Fruit fly (Drosophila melanogaster) whole organism, embryonic: ENCODE measurements around the gene sunn.

ENCODE experiments used
- Bgb ChIP-seq: fragments of 200-800 bp; sonication (Bioruptor generic); IDR thresholded peaks from 2 replicates; pipeline ENCODE4 v1.3.6; 2022; ENCODE audit warnings: missing biosample characterization, missing genetic modification characterization; ENCODE audit not compliant: partially characterized antibody
- CG10147 ChIP-seq: fragments of 200-800 bp; sonication (Bioruptor generic); optimal IDR thresholded peaks from 2 replicates; lab custom pipeline; 2019; ENCODE audit warnings: missing biosample characterization, mild to moderate bottlenecking, missing genetic modification characterization, moderate library complexity
- CG11695 ChIP-seq: fragments of 200-800 bp; sonication (Bioruptor generic); IDR thresholded peaks from 3 replicates; pipeline ENCODE4 v1.3.6; 2022; ENCODE audit warnings: missing biosample characterization, missing genetic modification characterization
- CG12219 ChIP-seq: fragments of 200-800 bp; sonication (Bioruptor generic); optimal IDR thresholded peaks from 3 replicates; lab custom pipeline; 2018; ENCODE audit warnings: missing biosample characterization, mild to moderate bottlenecking, missing genetic modification characterization
- CG12744 ChIP-seq: fragments of 200-800 bp; sonication (Bioruptor generic); optimal IDR thresholded peaks from 2 replicates; lab custom pipeline; 2016; ENCODE audit warnings: missing biosample characterization, missing genetic modification characterization
- CG1529 ChIP-seq: fragments of 200-800 bp; sonication (Bioruptor generic); optimal IDR thresholded peaks from 3 replicates; lab custom pipeline; 2018; ENCODE audit warnings: missing biosample characterization, missing genetic modification characterization
- CG17361 ChIP-seq: fragments of 200-800 bp; sonication (Bioruptor generic); IDR thresholded peaks from 3 replicates; pipeline ENCODE4 v1.3.6; 2022; ENCODE audit warnings: missing biosample characterization, missing genetic modification characterization
- CG1792 ChIP-seq: fragments of 200-800 bp; sonication (Bioruptor generic); optimal IDR thresholded peaks from 2 replicates; lab custom pipeline; 2016; ENCODE audit warnings: missing biosample characterization, missing genetic modification characterization
- CG2678 ChIP-seq: fragments of 200-800 bp; sonication (Bioruptor generic); optimal IDR thresholded peaks from 3 replicates; lab custom pipeline; 2019; ENCODE audit warnings: missing biosample characterization, mild to moderate bottlenecking, missing genetic modification characterization, moderate library complexity
- CG30020 ChIP-seq: fragments of 200-800 bp; optimal IDR thresholded peaks from 2 replicates; lab custom pipeline; 2019; ENCODE audit warnings: missing biosample characterization, mild to moderate bottlenecking, missing genetic modification characterization, moderate library complexity
- CG3407 ChIP-seq: fragments of 200-800 bp; sonication (Bioruptor generic); optimal IDR thresholded peaks from 2 replicates; lab custom pipeline; 2018; ENCODE audit warnings: missing biosample characterization, mild to moderate bottlenecking, missing genetic modification characterization
- CG4328 ChIP-seq: fragments of 200-800 bp; sonication (Bioruptor generic); optimal IDR thresholded peaks from 3 replicates; lab custom pipeline; 2017; ENCODE audit warnings: missing biosample characterization, missing genetic modification reagents, missing genetic modification characterization
- CG4360 ChIP-seq: fragments of 200-800 bp; sonication (Bioruptor generic); IDR thresholded peaks from 2 replicates; pipeline ENCODE4 v1.3.6; 2022; ENCODE audit warnings: missing biosample characterization, missing genetic modification characterization
- CG6654 ChIP-seq: fragments of 200-800 bp; sonication (Bioruptor generic); optimal IDR thresholded peaks from 2 replicates; lab custom pipeline; 2017; ENCODE audit warnings: missing biosample characterization, mild to moderate bottlenecking, missing genetic modification characterization
- CG8359 ChIP-seq: fragments of 200-800 bp; sonication (Bioruptor generic); optimal IDR thresholded peaks from 2 replicates; lab custom pipeline; 2017; ENCODE audit warnings: missing biosample characterization, mild to moderate bottlenecking, missing genetic modification characterization, borderline replicate concordance
- CG8924 ChIP-seq: fragments of 200-800 bp; optimal IDR thresholded peaks from 3 replicates; lab custom pipeline; 2019; ENCODE audit warnings: missing biosample characterization, mild to moderate bottlenecking, missing genetic modification characterization, moderate library complexity
- CG9215 ChIP-seq: fragments of 200-800 bp; sonication (Bioruptor generic); IDR thresholded peaks from 2 replicates; pipeline ENCODE4 v1.3.6; 2022; ENCODE audit warnings: missing biosample characterization, missing genetic modification characterization
- CkIIα-i1 ChIP-seq: fragments of 200-800 bp; sonication (Bioruptor generic); IDR thresholded peaks from 2 replicates; pipeline ENCODE4 v1.3.6; 2022; ENCODE audit warnings: missing biosample characterization, missing genetic modification characterization
- Dref ChIP-seq: fragments of 200-800 bp; sonication (Bioruptor generic); IDR thresholded peaks from 2 replicates; pipeline ENCODE4 v1.3.6; 2022; ENCODE audit warnings: missing biosample characterization, missing genetic modification characterization
- Gsc ChIP-seq: fragments of 200-800 bp; sonication (Bioruptor generic); IDR thresholded peaks from 2 replicates; pipeline ENCODE4 v1.3.6; 2022; ENCODE audit warnings: missing biosample characterization, missing genetic modification characterization
- HmgZ ChIP-seq: fragments of 200-800 bp; sonication (Bioruptor generic); optimal IDR thresholded peaks from 2 replicates; lab custom pipeline; 2018; ENCODE audit warnings: missing biosample characterization, mild to moderate bottlenecking, missing genetic modification characterization
- Hr39 ChIP-seq: fragments of >200 bp; optimal IDR thresholded peaks from 2 replicates; lab custom pipeline; 2017
- Hr78 ChIP-seq, 2 experiments: fragments of 200-800 bp in 1 of 2; fragments of >200 bp in 1 of 2; sonication (Bioruptor generic) in 1 of 2; optimal IDR thresholded peaks; 2 replicates each; lab custom pipeline; 2017 to 2019; ENCODE audit warnings: missing biosample characterization in 2 of 2, missing genetic modification characterization in 2 of 2, mild to moderate bottlenecking in 1 of 2, moderate library complexity in 1 of 2
- Lpt ChIP-seq: fragments of >200 bp; optimal IDR thresholded peaks from 2 replicates; lab custom pipeline; 2018; ENCODE audit warnings: missing biosample characterization, missing genetic modification characterization
- Meics ChIP-seq: fragments of 200-800 bp; sonication (Bioruptor generic); optimal IDR thresholded peaks from 2 replicates; lab custom pipeline; 2017; ENCODE audit warnings: missing biosample characterization, mild to moderate bottlenecking, missing genetic modification characterization
- Myb ChIP-seq: fragments of 200-800 bp; sonication (Bioruptor generic); optimal IDR thresholded peaks from 2 replicates; lab custom pipeline; 2016; ENCODE audit warnings: missing biosample characterization, missing genetic modification characterization
- NC2α ChIP-seq: fragments of 200-800 bp; sonication (Bioruptor generic); optimal IDR thresholded peaks from 2 replicates; lab custom pipeline; 2016; ENCODE audit warnings: missing biosample characterization, missing genetic modification characterization
- NfI ChIP-seq: fragments of 200-800 bp; sonication (Bioruptor generic); optimal IDR thresholded peaks from 3 replicates; lab custom pipeline; 2018; ENCODE audit warnings: missing biosample characterization, mild to moderate bottlenecking, missing genetic modification characterization, moderate library complexity
- Oli ChIP-seq: fragments of 200-800 bp; sonication (Bioruptor generic); optimal IDR thresholded peaks from 2 replicates; lab custom pipeline; 2018; ENCODE audit warnings: missing biosample characterization, mild to moderate bottlenecking, missing genetic modification characterization, moderate library complexity
- Scr ChIP-seq: fragments of 200-800 bp; sonication (Bioruptor generic); IDR thresholded peaks from 2 replicates; pipeline ENCODE4 v1.3.6; 2022; ENCODE audit warnings: missing biosample characterization, missing genetic modification characterization; ENCODE audit not compliant: partially characterized antibody
- Tbp ChIP-seq: fragments of >200 bp; optimal IDR thresholded peaks from 2 replicates; lab custom pipeline; 2018; ENCODE audit warnings: missing biosample characterization, missing genetic modification characterization
- ac ChIP-seq: fragments of 200-800 bp; sonication (Bioruptor generic); optimal IDR thresholded peaks from 3 replicates; lab custom pipeline; 2017; ENCODE audit warnings: missing biosample characterization, mild to moderate bottlenecking, missing genetic modification characterization
- br ChIP-seq: fragments of >200 bp; optimal IDR thresholded peaks from 2 replicates; lab custom pipeline; 2017
- croc ChIP-seq: fragments of 200-800 bp; sonication (Bioruptor generic); conservative IDR thresholded peaks from 3 replicates; pipeline ENCODE4 v1.3.6; 2022; ENCODE audit warnings: missing biosample characterization, missing genetic modification characterization
- danr ChIP-seq: fragments of 200-800 bp; sonication (Bioruptor generic); IDR thresholded peaks from 2 replicates; pipeline ENCODE4 v1.3.6; 2022; ENCODE audit warnings: missing biosample characterization, missing genetic modification characterization
- fru ChIP-seq: fragments of >200 bp; optimal IDR thresholded peaks from 2 replicates; lab custom pipeline; 2017
- gcm2 ChIP-seq: fragments of 200-800 bp; sonication (Bioruptor generic); optimal IDR thresholded peaks from 2 replicates; lab custom pipeline; 2016; ENCODE audit warnings: missing biosample characterization, missing genetic modification characterization
- hbn ChIP-seq: fragments of 200-800 bp; sonication (Bioruptor generic); IDR thresholded peaks from 2 replicates; pipeline ENCODE4 v1.3.6; 2022; ENCODE audit warnings: missing biosample characterization, missing genetic modification characterization; ENCODE audit not compliant: partially characterized antibody
- knrl ChIP-seq: fragments of 200-800 bp; sonication (Bioruptor generic); IDR thresholded peaks from 3 replicates; pipeline ENCODE4 v1.3.6; 2022; ENCODE audit warnings: missing biosample characterization, missing genetic modification characterization; ENCODE audit not compliant: partially characterized antibody
- lilli ChIP-seq: fragments of 200-800 bp; sonication (Bioruptor generic); optimal IDR thresholded peaks from 3 replicates; lab custom pipeline; 2016; ENCODE audit warnings: missing biosample characterization, missing genetic modification characterization
- nerfin-2 ChIP-seq: fragments of 200-800 bp; sonication (Bioruptor generic); IDR thresholded peaks from 2 replicates; pipeline ENCODE4 v1.3.6; 2022; ENCODE audit warnings: missing biosample characterization, missing genetic modification characterization; ENCODE audit not compliant: partially characterized antibody
- nom ChIP-seq: fragments of 200-800 bp; sonication (Bioruptor generic); optimal IDR thresholded peaks from 2 replicates; lab custom pipeline; 2017; ENCODE audit warnings: missing biosample characterization, missing genetic modification characterization, mild to moderate bottlenecking, moderate library complexity, missing genetic modification reagents
- ranshi ChIP-seq: fragments of 200-800 bp; sonication (Bioruptor generic); IDR thresholded peaks from 2 replicates; pipeline ENCODE4 v1.3.6; 2022; ENCODE audit warnings: missing biosample characterization, missing genetic modification characterization
- ro ChIP-seq: fragments of 200-800 bp; sonication (Bioruptor generic); IDR thresholded peaks from 2 replicates; pipeline ENCODE4 v1.3.6; 2022; ENCODE audit warnings: missing biosample characterization, missing genetic modification characterization
- row ChIP-seq: fragments of 200-800 bp; sonication (Bioruptor generic); IDR thresholded peaks from 3 replicates; pipeline ENCODE4 v1.3.6; 2022; ENCODE audit warnings: missing biosample characterization, missing genetic modification characterization
- sens-2 ChIP-seq: fragments of 200-800 bp; sonication (Bioruptor generic); IDR thresholded peaks from 2 replicates; pipeline ENCODE4 v1.3.6; 2022; ENCODE audit warnings: missing biosample characterization, missing genetic modification characterization
- tap ChIP-seq: fragments of 200-800 bp; optimal IDR thresholded peaks from 3 replicates; lab custom pipeline; 2019; ENCODE audit warnings: missing biosample characterization, mild to moderate bottlenecking, missing genetic modification characterization, moderate library complexity
- tx ChIP-seq: fragments of 200-800 bp; sonication (Bioruptor generic); optimal IDR thresholded peaks from 2 replicates; lab custom pipeline; 2016; ENCODE audit warnings: missing biosample characterization, missing genetic modification characterization
- z ChIP-seq: fragments of 200-800 bp; sonication (Bioruptor generic); IDR thresholded peaks from 3 replicates; pipeline ENCODE4 v1.3.6; 2022; ENCODE audit warnings: missing biosample characterization, missing genetic modification characterization
- zen2 ChIP-seq: fragments of 200-800 bp; sonication (Bioruptor generic); IDR thresholded peaks from 3 replicates; pipeline ENCODE4 v1.3.6; 2022; ENCODE audit warnings: missing biosample characterization, missing genetic modification characterization; ENCODE audit not compliant: partially characterized antibody

The sunn gene

dm6 chr3L:11683819-11684521 is 44.2 kb upstream of the sunn start, which contains the start of gene Sugb (continued):
- TF ChIP-seq Oli (peak; percentile 32), CG8924 (tag; lab: Kevin White, UChicago) (peak; percentile 52), CG11695 (GFP tag; lab: Robert Waterston, UW) (peak; percentile 41; the same call in 1 of the 3 replicates), CG30020 (tag; lab: Kevin White, UChicago) (no peak), Gsc (no peak), CG1529 (GFP tag; lab: Kevin White, UChicago) (no peak), z (GFP tag; lab: Robert Waterston, UW) (no peak), CG10147 (GFP tag; lab: Kevin White, UChicago) (peak; percentile 61), Hr78 (GFP tag; optimal IDR thresholded peaks at IDR 0.05; lab: Kevin White, UChicago) (no peak), Myb (GFP tag; lab: Kevin White, UChicago) (peak; percentile 41), Dref (GFP tag; lab: Robert Waterston, UW) (peak; percentile 42), tap (tag; lab: Kevin White, UChicago) (no peak), Bgb (GFP tag; lab: Robert Waterston, UW) (peak; percentile 30; the same call in 1 of the 2 replicates), br (no peak), CG8359 (GFP tag; lab: Kevin White, UChicago) (no peak), Tbp (no peak), Lpt (no peak), NC2α (no peak), zen2 (GFP tag; lab: Robert Waterston, UW) (no peak; the same call in 2 of the 3 replicates), CG6654 (GFP tag; lab: Kevin White, UChicago) (no peak), danr (GFP tag; lab: Robert Waterston, UW) (no peak), Scr (GFP tag; lab: Robert Waterston, UW) (peak; percentile 76), nerfin-2 (GFP tag; lab: Robert Waterston, UW) (no peak), lilli (GFP tag; lab: Kevin White, UChicago) (peak; percentile 83), CG4328 (GFP tag; lab: Kevin White, UChicago) (peak; percentile 62), Meics (GFP tag; lab: Kevin White, UChicago) (peak; percentile 54), CG12219 (GFP tag; lab: Kevin White, UChicago) (peak; percentile 14), CG1792 (peak; percentile 25), CkIIα-i1 (GFP tag; lab: Robert Waterston, UW) (no peak), CG2678 (tag; lab: Kevin White, UChicago) (peak; percentile 68), NfI (GFP tag; lab: Kevin White, UChicago) (peak; percentile 59), row (GFP tag; lab: Robert Waterston, UW) (peak; percentile 83), croc (GFP tag; lab: Robert Waterston, UW) (no peak), tx (GFP tag; lab: Kevin White, UChicago) (no peak), nom (GFP tag; lab: Kevin White, UChicago) (peak; percentile 58), hbn (GFP tag; lab: Robert Waterston, UW) (peak; percentile 56; the same call in 1 of the 2 replicates), CG9215 (GFP tag; lab: Robert Waterston, UW) (no peak), HmgZ (peak; percentile 63), CG12744 (GFP tag; lab: Kevin White, UChicago) (no peak), ac (GFP tag; lab: Kevin White, UChicago) (no peak), Hr39 (lab: Kevin White, UChicago) (no peak), sens-2 (GFP tag; lab: Robert Waterston, UW) (peak; percentile 15; the same call in 1 of the 2 replicates), ranshi (GFP tag; lab: Robert Waterston, UW) (peak; percentile 27; the same call in 1 of the 2 replicates), fru (no peak), gcm2 (GFP tag; lab: Kevin White, UChicago) (peak; percentile 61), CG17361 (GFP tag; lab: Robert Waterston, UW) (peak; percentile 48; the same call in 2 of the 3 replicates), CG4360 (GFP tag; lab: Robert Waterston, UW) (no peak), CG3407 (GFP tag; lab: Kevin White, UChicago) (peak; percentile 41), knrl (peak; percentile 66; the same call in 1 of the 3 replicates), ro (GFP tag; lab: Robert Waterston, UW) (no peak)
